Fruit fly (Drosophila melanogaster) whole organism, embryonic: ENCODE measurements around the gene T48.
A peak's percentile ranks its signal among the peaks of the same experiment; 100 is the strongest.

Experiments used
- Bgb ChIP-seq: fragments of 200-800 bp; sonication (Bioruptor generic); IDR thresholded peaks from 2 replicates; pipeline ENCODE4 v1.3.6; 2022; ENCODE audit warnings: missing biosample characterization, missing genetic modification characterization; ENCODE audit not compliant: partially characterized antibody
- Blimp-1 ChIP-seq: fragments of 200-800 bp; sonication (Bioruptor generic); optimal IDR thresholded peaks from 3 replicates; lab custom pipeline; 2018; ENCODE audit warnings: missing biosample characterization, missing genetic modification characterization, mild to moderate bottlenecking, moderate library complexity, missing genetic modification reagents
- BtbVII ChIP-seq: fragments of 200-800 bp; sonication (Bioruptor generic); optimal IDR thresholded peaks from 3 replicates; lab custom pipeline; 2017; ENCODE audit warnings: missing biosample characterization, mild to moderate bottlenecking, missing genetic modification characterization
- CG12155 ChIP-seq: fragments of 200-800 bp; sonication (Bioruptor generic); optimal IDR thresholded peaks from 3 replicates; lab custom pipeline; 2016; ENCODE audit warnings: missing biosample characterization, missing genetic modification characterization
- CG12299 ChIP-seq: fragments of 200-800 bp; sonication (Bioruptor generic); optimal IDR thresholded peaks from 2 replicates; lab custom pipeline; 2018; ENCODE audit warnings: missing biosample characterization, mild to moderate bottlenecking, missing genetic modification characterization
- CG1529 ChIP-seq: fragments of 200-800 bp; sonication (Bioruptor generic); optimal IDR thresholded peaks from 3 replicates; lab custom pipeline; 2018; ENCODE audit warnings: missing biosample characterization, missing genetic modification characterization
- CG15514 ChIP-seq: fragments of 200-800 bp; sonication (Bioruptor generic); optimal IDR thresholded peaks from 3 replicates; lab custom pipeline; 2017; ENCODE audit warnings: missing biosample characterization, missing genetic modification characterization, mild to moderate bottlenecking, moderate library complexity, missing genetic modification reagents
- CG16779 ChIP-seq: fragments of 200-800 bp; sonication (Bioruptor generic); IDR thresholded peaks from 2 replicates; pipeline ENCODE4 v1.3.6; 2022; ENCODE audit warnings: missing biosample characterization, missing genetic modification characterization
- CG2202 ChIP-seq: fragments of 200-800 bp; sonication (Bioruptor generic); optimal IDR thresholded peaks from 2 replicates; lab custom pipeline; 2018; ENCODE audit warnings: missing biosample characterization, mild to moderate bottlenecking, missing genetic modification characterization
- CG31388 ChIP-seq: fragments of 200-800 bp; sonication (Bioruptor generic); optimal IDR thresholded peaks from 2 replicates; lab custom pipeline; 2016; ENCODE audit warnings: missing biosample characterization, missing genetic modification characterization
- CG33213 ChIP-seq: fragments of 200-800 bp; sonication (Bioruptor generic); optimal IDR thresholded peaks from 3 replicates; lab custom pipeline; 2016; ENCODE audit warnings: missing biosample characterization, missing genetic modification characterization
- CG33557 ChIP-seq: fragments of 200-800 bp; sonication (Bioruptor generic); optimal IDR thresholded peaks from 2 replicates; lab custom pipeline; 2019; ENCODE audit warnings: missing biosample characterization, mild to moderate bottlenecking, missing genetic modification characterization, moderate library complexity
- CG4404 ChIP-seq: fragments of 200-800 bp; sonication (Bioruptor generic); IDR thresholded peaks from 2 replicates; pipeline ENCODE4 v1.3.6; 2022; ENCODE audit warnings: missing biosample characterization, missing genetic modification characterization
- CG4617 ChIP-seq: fragments of 200-800 bp; sonication (Bioruptor generic); optimal IDR thresholded peaks from 3 replicates; lab custom pipeline; 2016; ENCODE audit warnings: missing biosample characterization, missing genetic modification characterization, borderline replicate concordance
- CG4854 ChIP-seq: fragments of 200-800 bp; sonication (Bioruptor generic); optimal IDR thresholded peaks from 2 replicates; lab custom pipeline; 2016; ENCODE audit warnings: missing biosample characterization, missing genetic modification characterization, inconsistent platforms
- CG6689 ChIP-seq: fragments of 200-800 bp; sonication (Bioruptor generic); IDR thresholded peaks from 2 replicates; pipeline ENCODE4 v1.3.6; 2022; ENCODE audit warnings: missing biosample characterization, missing genetic modification characterization
- CG7556 ChIP-seq: fragments of 200-800 bp; sonication (Bioruptor generic); optimal IDR thresholded peaks from 2 replicates; lab custom pipeline; 2017; ENCODE audit warnings: missing biosample characterization, mild to moderate bottlenecking, missing genetic modification characterization
- CG7786 ChIP-seq: fragments of 200-800 bp; sonication (Bioruptor generic); optimal IDR thresholded peaks from 2 replicates; lab custom pipeline; 2016; ENCODE audit warnings: missing biosample characterization, missing genetic modification characterization
- CG7987 ChIP-seq: fragments of 200-800 bp; sonication (Bioruptor generic); optimal IDR thresholded peaks from 2 replicates; lab custom pipeline; 2018; ENCODE audit warnings: missing biosample characterization, mild to moderate bottlenecking, missing genetic modification characterization, moderate library complexity
- CG9215 ChIP-seq: fragments of 200-800 bp; sonication (Bioruptor generic); IDR thresholded peaks from 2 replicates; pipeline ENCODE4 v1.3.6; 2022; ENCODE audit warnings: missing biosample characterization, missing genetic modification characterization
- ERR ChIP-seq: fragments of 200-800 bp; sonication (Bioruptor generic); optimal IDR thresholded peaks from 2 replicates; lab custom pipeline; 2016; ENCODE audit warnings: missing biosample characterization, missing genetic modification characterization
- Eip74EF ChIP-seq, 2 experiments: fragments of 200-800 bp in 1 of 2; fragments of >200 bp in 1 of 2; sonication (Bioruptor generic) in 1 of 2; optimal IDR thresholded peaks; 2 replicates each; lab custom pipeline; 2017 to 2019; ENCODE audit warnings: missing biosample characterization in 2 of 2, missing genetic modification characterization in 2 of 2, mild to moderate bottlenecking in 1 of 2, moderate library complexity in 1 of 2
- Hey ChIP-seq: fragments of 200-800 bp; sonication (Bioruptor generic); optimal IDR thresholded peaks from 3 replicates; lab custom pipeline; 2018; ENCODE audit warnings: missing biosample characterization, mild to moderate bottlenecking, missing genetic modification characterization
- Poxn ChIP-seq: fragments of 200-800 bp; sonication (Bioruptor generic); IDR thresholded peaks from 2 replicates; pipeline ENCODE4 v1.3.6; 2022; ENCODE audit warnings: missing biosample characterization, missing genetic modification characterization
- Ravus ChIP-seq: fragments of 200-800 bp; sonication (Bioruptor generic); IDR thresholded peaks from 2 replicates; pipeline ENCODE4 v1.3.6; 2022; ENCODE audit warnings: missing biosample characterization, missing genetic modification characterization
- Stat92E ChIP-seq, 3 experiments: fragments of >200 bp in 2 of 3; fragments of 200-800 bp in 1 of 3; sonication (Bioruptor generic) in 1 of 3; optimal IDR thresholded peaks; 2 replicates each; lab custom pipeline; 2017 to 2019; ENCODE audit warnings: missing biosample characterization in 3 of 3, missing genetic modification characterization in 3 of 3, mild to moderate bottlenecking in 1 of 3, moderate library complexity in 1 of 3
- Usf ChIP-seq: fragments of 200-800 bp; sonication (Bioruptor generic); optimal IDR thresholded peaks from 2 replicates; lab custom pipeline; 2017; ENCODE audit warnings: missing genotype, missing biosample characterization, missing genetic modification characterization
- al ChIP-seq: fragments of 200-800 bp; sonication (Bioruptor generic); IDR thresholded peaks from 2 replicates; pipeline ENCODE4 v1.3.6; 2022; ENCODE audit warnings: missing biosample characterization, missing genetic modification characterization
- ara ChIP-seq: fragments of 200-800 bp; sonication (Bioruptor generic); IDR thresholded peaks from 2 replicates; pipeline ENCODE4 v1.3.6; 2022; ENCODE audit warnings: missing biosample characterization, missing genetic modification characterization
- cwo ChIP-seq: fragments of 200-800 bp; sonication (Bioruptor generic); optimal IDR thresholded peaks from 3 replicates; lab custom pipeline; 2017; ENCODE audit warnings: missing biosample characterization, missing genetic modification characterization, mild to moderate bottlenecking, moderate library complexity, missing genetic modification reagents
- dati ChIP-seq: fragments of 200-800 bp; sonication (Bioruptor generic); IDR thresholded peaks from 2 replicates; pipeline ENCODE4 v1.3.6; 2022; ENCODE audit warnings: missing biosample characterization, missing genetic modification characterization
- dmrt99B ChIP-seq: fragments of 200-800 bp; sonication (Bioruptor generic); optimal IDR thresholded peaks from 2 replicates; lab custom pipeline; 2018; ENCODE audit warnings: missing biosample characterization, mild to moderate bottlenecking, missing genetic modification characterization, moderate library complexity
- eve ChIP-seq, 2 experiments: fragments of >200 bp; optimal IDR thresholded peaks; 2 replicates each; lab custom pipeline; 2017; ENCODE audit warnings: missing biosample characterization in 2 of 2, missing genetic modification characterization in 2 of 2
- fd96Cb ChIP-seq: fragments of 200-800 bp; sonication (Bioruptor generic); optimal IDR thresholded peaks from 2 replicates; lab custom pipeline; 2018; ENCODE audit warnings: missing biosample characterization, mild to moderate bottlenecking, missing genetic modification characterization, moderate library complexity
- fru ChIP-seq: fragments of >200 bp; optimal IDR thresholded peaks from 2 replicates; lab custom pipeline; 2017
- fu2 ChIP-seq: fragments of 200-800 bp; sonication (Bioruptor generic); optimal IDR thresholded peaks from 2 replicates; lab custom pipeline; 2016; ENCODE audit warnings: missing biosample characterization, missing genetic modification characterization
- hbn ChIP-seq: fragments of 200-800 bp; sonication (Bioruptor generic); IDR thresholded peaks from 2 replicates; pipeline ENCODE4 v1.3.6; 2022; ENCODE audit warnings: missing biosample characterization, missing genetic modification characterization; ENCODE audit not compliant: partially characterized antibody
- kni ChIP-seq: fragments of 200-800 bp; sonication (Bioruptor generic); optimal IDR thresholded peaks from 3 replicates; lab custom pipeline; 2017; ENCODE audit warnings: mild to moderate bottlenecking, missing biosample characterization, missing genetic modification reagents, missing genetic modification characterization
- lov ChIP-seq, 2 experiments: fragments of 200-800 bp in 1 of 2; fragments of >200 bp in 1 of 2; sonication (Bioruptor generic) in 1 of 2; IDR thresholded peaks in 1 of 2; optimal IDR thresholded peaks in 1 of 2; 2 replicates in 1 of 2; 3 replicates in 1 of 2; pipeline versions ENCODE4 v1.3.6 to Lab custom; 2017 to 2022; ENCODE audit warnings: missing biosample characterization in 1 of 2, missing genetic modification characterization in 1 of 2
- nom ChIP-seq: fragments of 200-800 bp; sonication (Bioruptor generic); optimal IDR thresholded peaks from 2 replicates; lab custom pipeline; 2017; ENCODE audit warnings: missing biosample characterization, missing genetic modification characterization, mild to moderate bottlenecking, moderate library complexity, missing genetic modification reagents
- pb ChIP-seq: fragments of 200-800 bp; sonication (Bioruptor generic); optimal IDR thresholded peaks from 3 replicates; lab custom pipeline; 2016; ENCODE audit warnings: missing biosample characterization, missing genetic modification characterization
- pfk ChIP-seq: fragments of 200-800 bp; sonication (Bioruptor generic); optimal IDR thresholded peaks from 2 replicates; lab custom pipeline; 2018; ENCODE audit warnings: missing biosample characterization, mild to moderate bottlenecking, missing genetic modification characterization, moderate library complexity
- tgo ChIP-seq: fragments of 200-800 bp; sonication (Bioruptor generic); IDR thresholded peaks from 3 replicates; pipeline ENCODE4 v1.3.6; 2022; ENCODE audit warnings: missing biosample characterization, missing genetic modification characterization
- twi ChIP-seq: fragments of 200-800 bp; optimal IDR thresholded peaks from 2 replicates; lab custom pipeline; 2019; ENCODE audit warnings: missing biosample characterization, mild to moderate bottlenecking, missing genetic modification characterization, moderate library complexity
- usp ChIP-seq: fragments of >200 bp; optimal IDR thresholded peaks from 2 replicates; lab custom pipeline; 2017; ENCODE audit warnings: missing biosample characterization, missing genetic modification characterization
- wdn ChIP-seq: fragments of 200-800 bp; sonication (Bioruptor generic); IDR thresholded peaks from 2 replicates; pipeline ENCODE4 v1.3.6; 2022; ENCODE audit warnings: missing biosample characterization, missing genetic modification characterization
- zen ChIP-seq: fragments of 200-800 bp; sonication (Bioruptor generic); optimal IDR thresholded peaks from 3 replicates; lab custom pipeline; 2018; ENCODE audit warnings: missing biosample characterization, mild to moderate bottlenecking, missing genetic modification characterization, moderate library complexity
- zfh2 ChIP-seq: fragments of 200-800 bp; sonication (Bioruptor generic); optimal IDR thresholded peaks from 2 replicates; lab custom pipeline; 2016; ENCODE audit warnings: missing biosample characterization, missing genetic modification characterization

Gene T48

dm6 chr3R:26881121-26881895 lies at the start of gene T48, which contains the start of gene ro (continued):
- peak; percentile 16 for TF ChIP-seq CG4854
- TF ChIP-seq dmrt99B (tag; lab: Kevin White, UChicago), result no peak
- peak; percentile 9 for TF ChIP-seq nom
- TF ChIP-seq fru (lab: Kevin White, UChicago), result no peak
- TF ChIP-seq CG31388 (GFP tag; lab: Kevin White, UChicago), result no peak
- no peak for TF ChIP-seq fd96Cb (tag; lab: Kevin White, UChicago)
- TF ChIP-seq CG9215 (GFP tag; lab: Robert Waterston, UW), result peak; percentile 44; the same call in 1 of the 2 replicates
- TF ChIP-seq lov (optimal IDR thresholded peaks at IDR 0.05; lab: Kevin White, UChicago), result no peak
- 0 out of 3 replicates have a peak, but pooled peaks have one; percentile 41 for TF ChIP-seq lov (GFP tag; IDR thresholded peaks at IDR 0.05; lab: Robert Waterston, UW)
- peak; percentile 18 for TF ChIP-seq kni (GFP tag; lab: Kevin White, UChicago)
- TF ChIP-seq Stat92E (GFP tag; optimal IDR thresholded peaks at IDR 0.05; lab: Kevin White, UChicago), result peak in 1 of 3 experiments; percentile 87
- peak; percentile 84 for TF ChIP-seq Bgb (GFP tag; lab: Robert Waterston, UW)
- peak; percentile 40 for TF ChIP-seq hbn (GFP tag; lab: Robert Waterston, UW)
- TF ChIP-seq CG12155 (GFP tag; lab: Kevin White, UChicago), result peak; percentile 70
- TF ChIP-seq CG16779 (GFP tag; lab: Robert Waterston, UW), result 0 out of 2 replicates have a peak, but pooled peaks have one; percentile 14
- TF ChIP-seq CG33557 (GFP tag; lab: Kevin White, UChicago), result no peak
- TF ChIP-seq CG15514 (GFP tag; lab: Kevin White, UChicago), result peak; percentile 88
- no peak for TF ChIP-seq eve (GFP tag; optimal IDR thresholded peaks at IDR 0.05; lab: Kevin White, UChicago)
- peak; percentile 68 for TF ChIP-seq ERR (GFP tag; lab: Kevin White, UChicago)
- TF ChIP-seq CG33213 (GFP tag; lab: Kevin White, UChicago), result peak; percentile 98
- peak in 1 of 2 experiments; percentile 54 for TF ChIP-seq Eip74EF (GFP tag; optimal IDR thresholded peaks at IDR 0.05; lab: Kevin White, UChicago)
- TF ChIP-seq usp (GFP tag; lab: Kevin White, UChicago), result no peak
- no peak for TF ChIP-seq ara (GFP tag; lab: Robert Waterston, UW)
- TF ChIP-seq Hey (tag; lab: Kevin White, UChicago), result no peak
- TF ChIP-seq pb (GFP tag; lab: Kevin White, UChicago), result peak; percentile 38
- no peak for TF ChIP-seq CG2202 (tag; lab: Kevin White, UChicago)
- peak; percentile 48 for TF ChIP-seq CG4617
- no peak for TF ChIP-seq CG6689 (GFP tag; lab: Robert Waterston, UW)
- TF ChIP-seq cwo, result no peak
- TF ChIP-seq fu2 (GFP tag; lab: Kevin White, UChicago), result peak; percentile 33
- TF ChIP-seq zen (tag; lab: Kevin White, UChicago), result peak; percentile 74
- no peak for TF ChIP-seq BtbVII (GFP tag; lab: Kevin White, UChicago)
- TF ChIP-seq Ravus (GFP tag; lab: Robert Waterston, UW), result no peak
- TF ChIP-seq pfk (GFP tag; lab: Kevin White, UChicago), result no peak
- peak; percentile 43 for TF ChIP-seq Blimp-1
- TF ChIP-seq CG4404, result no peak
- TF ChIP-seq dati (GFP tag; lab: Robert Waterston, UW), result no peak
- TF ChIP-seq al (GFP tag; lab: Robert Waterston, UW), result no peak
- TF ChIP-seq CG7556 (GFP tag; lab: Kevin White, UChicago), result peak; percentile 23
- no peak for TF ChIP-seq CG12299 (tag; lab: Kevin White, UChicago)
- TF ChIP-seq CG1529 (GFP tag; lab: Kevin White, UChicago), result no peak
- peak; percentile 47 for TF ChIP-seq CG7786 (GFP tag; lab: Kevin White, UChicago)
- TF ChIP-seq Usf, result no peak
- peak; percentile 42 for TF ChIP-seq CG7987 (GFP tag; lab: Kevin White, UChicago)
- no peak for TF ChIP-seq wdn (GFP tag; lab: Robert Waterston, UW)
- TF ChIP-seq Poxn (GFP tag; lab: Robert Waterston, UW), result no peak
- TF ChIP-seq zfh2 (GFP tag; lab: Kevin White, UChicago), result peak; percentile 66
- peak; percentile 47; the same call in 1 of the 3 replicates for TF ChIP-seq tgo (GFP tag; lab: Robert Waterston, UW)
- TF ChIP-seq twi (tag; lab: Kevin White, UChicago), result no peak
